In genomic region chr2L:4332962-4333757, dm6 we compare ENCODE assay signal across 1 fruit fly cellular context.
TF ChIP-seq lines count a peak whose summit lies in the region.

No protein-coding gene starts in this region.

TF ChIP-seq in whole organism, embryonic, 481 proteins besides CTCF, POLR2A, EP300 and RAD21 (continued from another document and continues in another):
- TF ChIP-seq E2f2 (GFP tag; IDR thresholded peaks at IDR 0.05; lab: Robert Waterston, UW) (peak; percentile 61; the same call in 1 of the 2 replicates), CG8944 (GFP tag; optimal IDR thresholded peaks at IDR 0.05; lab: Kevin White, UChicago) (peak; percentile 69), Atf3 (GFP tag; optimal IDR thresholded peaks at IDR 0.05; lab: Kevin White, UChicago) (peak; percentile 4), CG13775 (GFP tag; optimal IDR thresholded peaks at IDR 0.05; lab: Kevin White, UChicago) (peak; percentile 78), disco-r (GFP tag; optimal IDR thresholded peaks at IDR 0.05; lab: Kevin White, UChicago) (peak; percentile 62), sr (GFP tag; IDR thresholded peaks at IDR 0.05; lab: Robert Waterston, UW) (peak; percentile 96), HHEX (GFP tag; optimal IDR thresholded peaks at IDR 0.05; lab: Kevin White, UChicago) (peak; percentile 88), bigmax (GFP tag; optimal IDR thresholded peaks at IDR 0.05; lab: Kevin White, UChicago) (peak; percentile 42), CG2199 (GFP tag; IDR thresholded peaks at IDR 0.05; lab: Robert Waterston, UW) (peak; percentile 89), emc (GFP tag; optimal IDR thresholded peaks at IDR 0.05; lab: Kevin White, UChicago) (peak; percentile 59), zen2 (GFP tag; IDR thresholded peaks at IDR 0.05; lab: Robert Waterston, UW; ENCODE audit: partially characterized antibody) (peak; percentile 26; the same call in 2 of the 3 replicates), Doc3 (GFP tag; IDR thresholded peaks at IDR 0.05; lab: Robert Waterston, UW; ENCODE audit: partially characterized antibody) (peak; percentile 40; the same call in 1 of the 3 replicates), Hsf (GFP tag; optimal IDR thresholded peaks at IDR 0.05; lab: Kevin White, UChicago) (peak; percentile 89), zen (tag; optimal IDR thresholded peaks at IDR 0.05; lab: Kevin White, UChicago) (peak; percentile 42), CG9817 (tag; optimal IDR thresholded peaks at IDR 0.05; lab: Kevin White, UChicago) (peak; percentile 78), Spps (tag; optimal IDR thresholded peaks at IDR 0.05; lab: Kevin White, UChicago) (peak; percentile 55), slou (GFP tag; optimal IDR thresholded peaks at IDR 0.05; lab: Kevin White, UChicago) (peak; percentile 64), CG6689 (GFP tag; IDR thresholded peaks at IDR 0.05; lab: Robert Waterston, UW) (peak; percentile 85), slbo (GFP tag; IDR thresholded peaks at IDR 0.05; lab: Robert Waterston, UW) (peak; percentile 84), B-H2 (GFP tag; optimal IDR thresholded peaks at IDR 0.05; lab: Kevin White, UChicago) (peak; percentile 47), ems (GFP tag; optimal IDR thresholded peaks at IDR 0.05; lab: Kevin White, UChicago) (peak; percentile 66), CG10959 (GFP tag; IDR thresholded peaks at IDR 0.05; lab: Robert Waterston, UW) (peak; percentile 74), fd96Cb (tag; optimal IDR thresholded peaks at IDR 0.05; lab: Kevin White, UChicago) (peak; percentile 80), fd3F (GFP tag; optimal IDR thresholded peaks at IDR 0.05; lab: Kevin White, UChicago) (peak; percentile 69), ase (GFP tag; IDR thresholded peaks at IDR 0.05; lab: Robert Waterston, UW) (peak; percentile 85), Nf-YC (tag; optimal IDR thresholded peaks at IDR 0.05; lab: Kevin White, UChicago) (peak; percentile 51), unc-4 (GFP tag; IDR thresholded peaks at IDR 0.05; lab: Robert Waterston, UW; ENCODE audit: partially characterized antibody) (no peak), TFAM (GFP tag; optimal IDR thresholded peaks at IDR 0.05; lab: Kevin White, UChicago) (peak; percentile 2), bbx (GFP tag; IDR thresholded peaks at IDR 0.05; lab: Robert Waterston, UW; ENCODE audit: partially characterized antibody) (peak; percentile 31; the same call in 1 of the 2 replicates), CG18764 (GFP tag; optimal IDR thresholded peaks at IDR 0.05; lab: Kevin White, UChicago) (peak; percentile 81), trem (tag; optimal IDR thresholded peaks at IDR 0.05; lab: Kevin White, UChicago) (peak; percentile 72), CG12155 (GFP tag; optimal IDR thresholded peaks at IDR 0.05; lab: Kevin White, UChicago) (peak; percentile 77), hbn (GFP tag; IDR thresholded peaks at IDR 0.05; lab: Robert Waterston, UW; ENCODE audit: partially characterized antibody) (peak; percentile 56), CG8281 (tag; optimal IDR thresholded peaks at IDR 0.05; lab: Kevin White, UChicago) (peak; percentile 87), CG17359 (tag; optimal IDR thresholded peaks at IDR 0.05; lab: Kevin White, UChicago) (peak; percentile 88), dmrt11E (tag; optimal IDR thresholded peaks at IDR 0.05; lab: Kevin White, UChicago) (peak; percentile 68), CG13287 (GFP tag; IDR thresholded peaks at IDR 0.05; lab: Robert Waterston, UW; ENCODE audit: partially characterized antibody) (peak; percentile 36; the same call in 1 of the 2 replicates), CG4820 (GFP tag; optimal IDR thresholded peaks at IDR 0.05; lab: Kevin White, UChicago) (peak; percentile 78), HLH3B (GFP tag; IDR thresholded peaks at IDR 0.05; lab: Robert Waterston, UW) (peak; percentile 89), CG43689 (GFP tag; IDR thresholded peaks at IDR 0.05; lab: Robert Waterston, UW) (peak; percentile 83), CG2889 (GFP tag; IDR thresholded peaks at IDR 0.05; lab: Robert Waterston, UW) (peak; percentile 50), Ets65A (GFP tag; lab: Kevin White, UChicago) (peak; percentile 97), CG10979 (tag; optimal IDR thresholded peaks at IDR 0.05; lab: Kevin White, UChicago) (peak; percentile 78), pan (optimal IDR thresholded peaks at IDR 0.05; lab: Kevin White, UChicago) (no peak), pan (GFP tag; optimal IDR thresholded peaks at IDR 0.05 in 1 of 2, IDR thresholded peaks at IDR 0.05 in 1 of 2) (peak in 1 of 2 experiments; percentile 89), CG10147 (GFP tag; optimal IDR thresholded peaks at IDR 0.05; lab: Kevin White, UChicago) (peak; percentile 80), Hr3 (GFP tag; optimal IDR thresholded peaks at IDR 0.05; lab: Kevin White, UChicago) (peak; percentile 51), Opbp (GFP tag; IDR thresholded peaks at IDR 0.05; lab: Robert Waterston, UW; ENCODE audit: partially characterized antibody) (0 out of 3 replicates have a peak, but pooled peaks have one; percentile 28), pb (GFP tag; optimal IDR thresholded peaks at IDR 0.05; lab: Kevin White, UChicago) (peak; percentile 81), CG11093 (GFP tag; IDR thresholded peaks at IDR 0.05; lab: Robert Waterston, UW) (peak; percentile 76), tna (GFP tag; IDR thresholded peaks at IDR 0.05; lab: Robert Waterston, UW; ENCODE audit: partially characterized antibody) (no peak), CG2129 (GFP tag; IDR thresholded peaks at IDR 0.05; lab: Robert Waterston, UW; ENCODE audit: partially characterized antibody) (no peak), CG1647 (GFP tag; optimal IDR thresholded peaks at IDR 0.05; lab: Kevin White, UChicago) (peak; percentile 70), Sry-δ (GFP tag; optimal IDR thresholded peaks at IDR 0.05; lab: Kevin White, UChicago) (peak; percentile 46), CG1233 (GFP tag; optimal IDR thresholded peaks at IDR 0.05; lab: Kevin White, UChicago) (peak; percentile 78), sim (GFP tag; IDR thresholded peaks at IDR 0.05; lab: Robert Waterston, UW) (peak; percentile 65), CG1602 (GFP tag; optimal IDR thresholded peaks at IDR 0.05; lab: Kevin White, UChicago) (peak; percentile 63), CG7839 (tag; optimal IDR thresholded peaks at IDR 0.05; lab: Kevin White, UChicago) (peak; percentile 87), Nf-YB (GFP tag; optimal IDR thresholded peaks at IDR 0.05; lab: Kevin White, UChicago) (peak; percentile 58), Ada2b (GFP tag; IDR thresholded peaks at IDR 0.05; lab: Robert Waterston, UW) (peak; percentile 88), Hmx (GFP tag; optimal IDR thresholded peaks at IDR 0.05; lab: Kevin White, UChicago) (peak; percentile 37), Hey (tag; optimal IDR thresholded peaks at IDR 0.05; lab: Kevin White, UChicago) (peak; percentile 99), abd-A (tag; optimal IDR thresholded peaks at IDR 0.05; lab: Kevin White, UChicago) (peak; percentile 94), CG8089 (GFP tag; optimal IDR thresholded peaks at IDR 0.05; lab: Kevin White, UChicago) (peak; percentile 75), vvl (GFP tag; IDR thresholded peaks at IDR 0.05; lab: Robert Waterston, UW) (peak; percentile 90), danr (GFP tag; IDR thresholded peaks at IDR 0.05; lab: Robert Waterston, UW) (peak; percentile 64), CG7372 (GFP tag; IDR thresholded peaks at IDR 0.05; lab: Robert Waterston, UW) (peak; percentile 67), schlank (tag; optimal IDR thresholded peaks at IDR 0.05; lab: Kevin White, UChicago) (peak; percentile 62), Sox100B (GFP tag; optimal IDR thresholded peaks at IDR 0.05; lab: Kevin White, UChicago) (peak; percentile 69), CG14050 (GFP tag; IDR thresholded peaks at IDR 0.05; lab: Robert Waterston, UW) (peak; percentile 84), run (tag; optimal IDR thresholded peaks at IDR 0.05; lab: Kevin White, UChicago) (peak; percentile 54), nmo (GFP tag; optimal IDR thresholded peaks at IDR 0.05; lab: Kevin White, UChicago) (peak; percentile 78), knrl (GFP tag; IDR thresholded peaks at IDR 0.05; lab: Robert Waterston, UW; ENCODE audit: partially characterized antibody) (no peak), esg (GFP tag; conservative IDR thresholded peaks at IDR 0.05; lab: Robert Waterston, UW) (peak; percentile 78), unpg (GFP tag; optimal IDR thresholded peaks at IDR 0.05; lab: Kevin White, UChicago) (peak; percentile 91), dysf (GFP tag; IDR thresholded peaks at IDR 0.05; lab: Robert Waterston, UW) (peak; percentile 83), gem (tag; optimal IDR thresholded peaks at IDR 0.05; lab: Kevin White, UChicago) (peak; percentile 85), az2 (GFP tag; optimal IDR thresholded peaks at IDR 0.05; lab: Kevin White, UChicago) (peak; percentile 69), CG11085 (GFP tag; IDR thresholded peaks at IDR 0.05; lab: Robert Waterston, UW) (0 out of 2 replicates have a peak, but pooled peaks have one; percentile 37), zfh1 (GFP tag; IDR thresholded peaks at IDR 0.05; lab: Robert Waterston, UW) (peak; percentile 87), sima (GFP tag; optimal IDR thresholded peaks at IDR 0.05; lab: Kevin White, UChicago) (peak; percentile 9), CG10462 (GFP tag; optimal IDR thresholded peaks at IDR 0.05; lab: Kevin White, UChicago) (peak; percentile 46), croc (GFP tag; conservative IDR thresholded peaks at IDR 0.05; lab: Robert Waterston, UW) (peak; percentile 62), CG6791 (GFP tag; IDR thresholded peaks at IDR 0.05; lab: Robert Waterston, UW; ENCODE audit: partially characterized antibody) (no peak), CG4617 (GFP tag; optimal IDR thresholded peaks at IDR 0.05; lab: Kevin White, UChicago; ENCODE audit: borderline replicate concordance) (peak; percentile 26), Sry-β (GFP tag; optimal IDR thresholded peaks at IDR 0.05; lab: Kevin White, UChicago) (peak; percentile 93), CG13624 (GFP tag; optimal IDR thresholded peaks at IDR 0.05; lab: Kevin White, UChicago) (peak; percentile 89), pros (GFP tag; optimal IDR thresholded peaks at IDR 0.05; lab: Kevin White, UChicago) (peak; percentile 68), Nf-YA (GFP tag; IDR thresholded peaks at IDR 0.05; lab: Robert Waterston, UW) (peak; percentile 58; the same call in 1 of the 2 replicates), sqz (GFP tag; optimal IDR thresholded peaks at IDR 0.05; lab: Kevin White, UChicago) (peak; percentile 67), ato (GFP tag; IDR thresholded peaks at IDR 0.05; lab: Robert Waterston, UW; ENCODE audit: partially characterized antibody) (no peak), CG12104 (GFP tag; optimal IDR thresholded peaks at IDR 0.05; lab: Kevin White, UChicago) (peak; percentile 50), Dip3 (GFP tag; optimal IDR thresholded peaks at IDR 0.05; lab: Kevin White, UChicago) (peak; percentile 68), Rfx (GFP tag; IDR thresholded peaks at IDR 0.05; lab: Robert Waterston, UW) (peak; percentile 85), CG7928 (GFP tag; optimal IDR thresholded peaks at IDR 0.05; lab: Kevin White, UChicago) (peak; percentile 46), CG2875 (GFP tag; optimal IDR thresholded peaks at IDR 0.05; lab: Kevin White, UChicago) (peak; percentile 63), Poxn (GFP tag; IDR thresholded peaks at IDR 0.05; lab: Robert Waterston, UW) (peak; percentile 68; the same call in 1 of the 2 replicates), yki (optimal IDR thresholded peaks at IDR 0.05; lab: Kevin White, UChicago) (no peak), CG5245 (GFP tag; optimal IDR thresholded peaks at IDR 0.05; lab: Kevin White, UChicago) (peak; percentile 81), dm (GFP tag; optimal IDR thresholded peaks at IDR 0.05; lab: Kevin White, UChicago) (no peak), crp (GFP tag; optimal IDR thresholded peaks at IDR 0.05; lab: Kevin White, UChicago) (peak; percentile 6 to 87), klu (GFP tag; IDR thresholded peaks at IDR 0.05; lab: Robert Waterston, UW) (peak; percentile 52), gfzf (GFP tag; optimal IDR thresholded peaks at IDR 0.05; lab: Kevin White, UChicago) (peak; percentile 4), CG4854 (GFP tag; optimal IDR thresholded peaks at IDR 0.05; lab: Kevin White, UChicago) (peak; percentile 70), nom (GFP tag; optimal IDR thresholded peaks at IDR 0.05; lab: Kevin White, UChicago) (peak; percentile 92), exex (tag; optimal IDR thresholded peaks at IDR 0.05; lab: Kevin White, UChicago) (peak; percentile 46), amos (GFP tag; IDR thresholded peaks at IDR 0.05; lab: Robert Waterston, UW; ENCODE audit: partially characterized antibody) (no peak; the same call in 1 of the 2 replicates), CHES-1-like (GFP tag; optimal IDR thresholded peaks at IDR 0.05; lab: Kevin White, UChicago) (peak; percentile 0), mam (GFP tag; optimal IDR thresholded peaks at IDR 0.05; lab: Kevin White, UChicago) (peak; percentile 69), fru (optimal IDR thresholded peaks at IDR 0.05; lab: Kevin White, UChicago) (no peak), pho (GFP tag; optimal IDR thresholded peaks at IDR 0.05; lab: Kevin White, UChicago) (peak; percentile 82), twi (tag; optimal IDR thresholded peaks at IDR 0.05; lab: Kevin White, UChicago) (peak; percentile 11), bsh (GFP tag; optimal IDR thresholded peaks at IDR 0.05; lab: Kevin White, UChicago) (peak; percentile 88 to 97), crol (GFP tag; IDR thresholded peaks at IDR 0.05; lab: Robert Waterston, UW) (no peak), CG12769 (tag; optimal IDR thresholded peaks at IDR 0.05; lab: Kevin White, UChicago) (peak; percentile 92), Side (GFP tag; optimal IDR thresholded peaks at IDR 0.05; lab: Kevin White, UChicago) (peak; percentile 77), CG11504 (tag; optimal IDR thresholded peaks at IDR 0.05; lab: Kevin White, UChicago) (peak; percentile 83), zfh2 (GFP tag; optimal IDR thresholded peaks at IDR 0.05; lab: Kevin White, UChicago) (peak; percentile 62), CG11695 (GFP tag; IDR thresholded peaks at IDR 0.05; lab: Robert Waterston, UW) (peak; percentile 84), ab (GFP tag; optimal IDR thresholded peaks at IDR 0.05; lab: Kevin White, UChicago) (no peak), wdn (GFP tag; IDR thresholded peaks at IDR 0.05; lab: Robert Waterston, UW) (peak; percentile 71), luna (GFP tag; optimal IDR thresholded peaks at IDR 0.05; lab: Kevin White, UChicago) (no peak), CG11723 (GFP tag; optimal IDR thresholded peaks at IDR 0.05; lab: Kevin White, UChicago) (peak; percentile 72), CG4424 (GFP tag; optimal IDR thresholded peaks at IDR 0.05; lab: Kevin White, UChicago) (peak; percentile 88), Antp (GFP tag; optimal IDR thresholded peaks at IDR 0.05; lab: Kevin White, UChicago) (peak; percentile 92), Bdp1 (GFP tag; optimal IDR thresholded peaks at IDR 0.05; lab: Kevin White, UChicago) (peak; percentile 62), Aef1 (GFP tag; IDR thresholded peaks at IDR 0.05; lab: Robert Waterston, UW) (peak; percentile 82), CG30431 (GFP tag; optimal IDR thresholded peaks at IDR 0.05; lab: Kevin White, UChicago) (peak; percentile 70)
